Worm (Caenorhabditis elegans): ENCODE data around the gene Y57G11C.33.

Y57G11C.33 gene

DNA sequence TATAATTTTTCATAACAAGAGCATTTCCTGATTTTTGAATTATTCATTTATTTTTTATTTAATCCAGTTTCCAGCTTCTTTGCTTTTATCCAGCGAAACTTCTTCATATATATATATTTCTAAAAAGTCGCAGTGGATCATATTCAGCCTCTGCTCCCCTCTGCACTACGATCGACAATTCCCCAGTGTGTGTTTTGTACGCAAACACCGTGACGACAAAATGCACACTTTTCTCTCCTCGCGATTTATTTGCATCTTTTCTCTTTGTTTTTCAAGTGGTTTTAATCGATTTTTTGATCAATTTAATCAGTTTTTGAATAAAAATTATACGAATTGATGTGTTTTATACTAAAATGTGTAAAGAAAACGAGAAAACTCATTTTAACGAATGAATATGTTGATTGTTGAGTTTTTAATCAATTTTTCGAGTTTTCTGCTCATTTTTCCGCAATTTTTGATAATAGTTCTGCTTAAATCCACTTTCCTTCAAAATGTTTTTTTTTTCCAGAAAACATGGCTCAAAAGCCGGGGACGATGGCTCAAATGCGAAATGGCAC lies at the start of gene Y57G11C.33:
Gene Y57G11C.33, plus strand, starts transcription at position 507 of the 557 bp plus-strand sequence.
- TF ChIP-seq ref-1 (GFP tag; conservative IDR thresholded peaks at IDR 0.05) = no peak
- TF ChIP-seq T22C8.4 (GFP tag; IDR thresholded peaks at IDR 0.05) = no peak
- TF ChIP-seq flt-1 (GFP tag; IDR thresholded peaks at IDR 0.05) = no peak
- no peak for TF ChIP-seq med-1 (GFP tag; optimal IDR thresholded peaks at IDR 0.05; ENCODE audit: insufficient read depth)
- no peak for TF ChIP-seq tab-1 (GFP tag; IDR thresholded peaks at IDR 0.05)
- no peak for TF ChIP-seq klf-2 (GFP tag; conservative IDR thresholded peaks at IDR 0.05)
- no peak for TF ChIP-seq ztf-29 (GFP tag; IDR thresholded peaks at IDR 0.05)
- TF ChIP-seq ztf-23 (GFP tag; IDR thresholded peaks at IDR 0.05) = no peak
- no peak for TF ChIP-seq cog-1 (tag; optimal IDR thresholded peaks at IDR 0.05)

DNA sequence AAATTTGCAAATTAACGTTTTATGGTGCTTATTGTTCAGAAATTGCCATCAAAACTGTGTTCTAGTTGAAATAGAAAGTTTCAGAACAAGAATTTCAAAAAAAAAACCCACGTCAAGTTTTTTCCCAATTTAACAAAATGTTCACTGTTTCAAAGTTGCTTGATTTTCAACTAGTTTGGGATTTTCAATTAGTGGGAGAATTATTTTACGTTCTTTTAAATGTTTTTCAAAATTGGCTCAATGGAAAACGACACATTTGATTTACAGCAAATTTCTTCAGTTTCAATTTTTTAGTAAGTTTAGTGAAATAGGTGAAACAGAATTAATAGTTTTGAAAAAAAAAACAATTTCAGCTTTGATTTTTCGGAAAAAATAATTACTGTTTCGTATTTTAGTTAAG lies 48.3 kb upstream of the Y57G11C.33 start:
- TF ChIP-seq ztf-29 (GFP tag; IDR thresholded peaks at IDR 0.05) = no peak
- no peak for TF ChIP-seq flt-1 (GFP tag; IDR thresholded peaks at IDR 0.05)
- TF ChIP-seq ref-1 (GFP tag; conservative IDR thresholded peaks at IDR 0.05) = no peak
- TF ChIP-seq T22C8.4 (GFP tag; IDR thresholded peaks at IDR 0.05) = no peak
- TF ChIP-seq klf-2 (GFP tag; conservative IDR thresholded peaks at IDR 0.05) = no peak
- TF ChIP-seq ztf-23 (GFP tag; IDR thresholded peaks at IDR 0.05) = no peak
- TF ChIP-seq tab-1 (GFP tag; IDR thresholded peaks at IDR 0.05) = no peak
- no peak for TF ChIP-seq cog-1 (tag; optimal IDR thresholded peaks at IDR 0.05)
- TF ChIP-seq med-1 (GFP tag; optimal IDR thresholded peaks at IDR 0.05; ENCODE audit: insufficient read depth) = no peak

ce11 chrIV:14609774-14610173 lies 47.1 kb upstream of the Y57G11C.33 start:
- TF ChIP-seq ztf-23 (GFP tag; IDR thresholded peaks at IDR 0.05) (no peak), cog-1 (tag; optimal IDR thresholded peaks at IDR 0.05) (no peak), ztf-29 (GFP tag; IDR thresholded peaks at IDR 0.05) (no peak), T22C8.4 (GFP tag; IDR thresholded peaks at IDR 0.05) (no peak), med-1 (GFP tag; optimal IDR thresholded peaks at IDR 0.05; ENCODE audit: insufficient read depth) (no peak), klf-2 (GFP tag; conservative IDR thresholded peaks at IDR 0.05) (no peak), tab-1 (GFP tag; IDR thresholded peaks at IDR 0.05) (no peak)

DNA sequence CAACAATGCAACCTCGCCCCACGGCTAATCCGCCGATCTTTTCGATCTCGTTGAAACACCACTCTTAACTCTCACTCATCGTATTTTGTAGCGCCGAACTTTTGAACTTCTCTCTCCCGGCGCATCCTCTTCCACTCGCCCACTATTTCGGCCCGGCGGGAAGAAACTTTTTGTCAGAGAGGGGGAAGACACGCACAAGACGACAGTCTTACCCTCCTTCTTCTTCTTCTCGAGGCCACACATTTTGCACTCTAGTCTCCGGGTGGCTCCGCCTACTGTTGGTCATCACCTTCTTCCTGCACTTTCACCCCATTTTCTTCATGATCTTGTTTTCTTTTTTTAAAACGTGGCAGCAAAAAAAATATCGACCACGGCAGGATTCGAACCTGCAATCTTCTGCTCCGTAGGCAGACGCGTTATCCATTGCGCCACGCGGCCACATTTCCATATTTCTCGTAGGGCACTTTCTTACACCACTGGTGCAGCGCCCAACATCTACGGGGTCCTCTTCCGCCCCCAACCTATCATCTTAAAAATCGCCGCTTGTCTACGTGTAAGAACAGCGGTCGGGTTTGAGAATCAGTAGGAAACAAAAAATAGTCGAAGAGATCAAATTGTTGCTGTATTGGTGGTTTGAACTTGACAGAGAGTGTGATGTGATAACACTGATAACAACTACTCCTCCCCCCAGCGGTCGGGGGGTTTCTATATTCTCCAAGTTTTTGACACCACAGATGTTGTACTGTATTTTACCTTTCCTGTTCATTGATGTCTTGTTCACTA lies 45.7 kb upstream of the Y57G11C.33 start:
- TF ChIP-seq cog-1 (tag; optimal IDR thresholded peaks at IDR 0.05) = no peak
- TF ChIP-seq flt-1 (GFP tag; IDR thresholded peaks at IDR 0.05) = no peak
- no peak for TF ChIP-seq med-1 (GFP tag; optimal IDR thresholded peaks at IDR 0.05; ENCODE audit: insufficient read depth)
- no peak for TF ChIP-seq T22C8.4 (GFP tag; IDR thresholded peaks at IDR 0.05)
- no peak for TF ChIP-seq tab-1 (GFP tag; IDR thresholded peaks at IDR 0.05)
- TF ChIP-seq klf-2 (GFP tag; conservative IDR thresholded peaks at IDR 0.05) = no peak
- TF ChIP-seq ztf-23 (GFP tag; IDR thresholded peaks at IDR 0.05) = no peak
- no peak for TF ChIP-seq ref-1 (GFP tag; conservative IDR thresholded peaks at IDR 0.05)
- TF ChIP-seq ztf-29 (GFP tag; IDR thresholded peaks at IDR 0.05) = no peak

DNA sequence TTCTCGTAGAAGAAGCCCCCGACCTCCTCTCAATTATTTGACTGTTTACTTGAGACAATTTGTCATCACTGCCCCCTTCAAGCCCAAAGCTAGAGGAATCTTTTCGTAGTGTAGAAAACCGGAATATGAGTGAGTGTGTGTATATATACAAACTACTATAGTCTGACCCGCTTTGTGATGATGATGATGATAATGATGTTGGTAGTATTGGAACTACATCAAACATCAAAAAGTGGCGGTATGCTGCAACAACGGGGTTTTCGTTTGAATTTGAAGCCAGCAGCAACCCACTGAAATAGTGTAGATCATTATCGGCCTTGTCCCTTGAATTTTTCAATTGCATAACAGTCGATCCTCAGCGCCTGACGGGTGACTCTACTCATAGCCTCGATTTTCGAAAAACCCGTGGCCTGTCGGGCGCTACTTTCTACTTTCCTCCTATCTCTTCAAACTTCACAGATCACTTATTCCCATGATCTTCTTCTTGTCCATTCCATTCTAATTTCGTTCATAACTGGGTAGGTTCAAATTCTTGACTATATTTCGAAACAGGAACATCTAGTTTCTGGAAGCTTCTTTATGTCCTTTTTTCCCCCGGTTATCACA lies 44.9 kb upstream of the Y57G11C.33 start:
- TF ChIP-seq cog-1 (tag; optimal IDR thresholded peaks at IDR 0.05) (no peak), ztf-23 (GFP tag; IDR thresholded peaks at IDR 0.05) (no peak), flt-1 (GFP tag; IDR thresholded peaks at IDR 0.05) (no peak), ztf-29 (GFP tag; IDR thresholded peaks at IDR 0.05) (no peak; the same call in 1 of the 2 replicates), ref-1 (GFP tag; conservative IDR thresholded peaks at IDR 0.05) (no peak), T22C8.4 (GFP tag; IDR thresholded peaks at IDR 0.05) (no peak), tab-1 (GFP tag; IDR thresholded peaks at IDR 0.05) (no peak), med-1 (GFP tag; optimal IDR thresholded peaks at IDR 0.05; ENCODE audit: insufficient read depth) (no peak), klf-2 (GFP tag; conservative IDR thresholded peaks at IDR 0.05) (no peak)

ce11 chrIV:14612547-14613329 lies 44.1 kb upstream of the Y57G11C.33 start:
- TF ChIP-seq med-1 (GFP tag; optimal IDR thresholded peaks at IDR 0.05; ENCODE audit: insufficient read depth) (no peak), klf-2 (GFP tag; conservative IDR thresholded peaks at IDR 0.05) (no peak), ztf-23 (GFP tag; IDR thresholded peaks at IDR 0.05) (no peak), flt-1 (GFP tag; IDR thresholded peaks at IDR 0.05) (no peak), T22C8.4 (GFP tag; IDR thresholded peaks at IDR 0.05) (no peak), cog-1 (tag; optimal IDR thresholded peaks at IDR 0.05) (no peak)

ce11 chrIV:14613375-14613774 lies 43.5 kb upstream of the Y57G11C.33 start:
- no peak for TF ChIP-seq T22C8.4 (GFP tag; IDR thresholded peaks at IDR 0.05)
- no peak for TF ChIP-seq tab-1 (GFP tag; IDR thresholded peaks at IDR 0.05)
- no peak for TF ChIP-seq ref-1 (GFP tag; conservative IDR thresholded peaks at IDR 0.05)
- no peak for TF ChIP-seq klf-2 (GFP tag; conservative IDR thresholded peaks at IDR 0.05)
- TF ChIP-seq ztf-29 (GFP tag; IDR thresholded peaks at IDR 0.05) = no peak
- no peak for TF ChIP-seq med-1 (GFP tag; optimal IDR thresholded peaks at IDR 0.05; ENCODE audit: insufficient read depth)
- no peak for TF ChIP-seq ztf-23 (GFP tag; IDR thresholded peaks at IDR 0.05)
- TF ChIP-seq flt-1 (GFP tag; IDR thresholded peaks at IDR 0.05) = no peak
- TF ChIP-seq cog-1 (tag; optimal IDR thresholded peaks at IDR 0.05) = no peak

ce11 chrIV:14614176-14614740 lies 42.6 kb upstream of the Y57G11C.33 start:
- TF ChIP-seq flt-1 (GFP tag; IDR thresholded peaks at IDR 0.05) = no peak
- TF ChIP-seq tab-1 (GFP tag; IDR thresholded peaks at IDR 0.05) = no peak
- TF ChIP-seq cog-1 (tag; optimal IDR thresholded peaks at IDR 0.05) = no peak
- TF ChIP-seq klf-2 (GFP tag; conservative IDR thresholded peaks at IDR 0.05) = no peak
- no peak for TF ChIP-seq ztf-23 (GFP tag; IDR thresholded peaks at IDR 0.05)
- no peak for TF ChIP-seq ref-1 (GFP tag; conservative IDR thresholded peaks at IDR 0.05)
- TF ChIP-seq ztf-29 (GFP tag; IDR thresholded peaks at IDR 0.05) = no peak
- TF ChIP-seq T22C8.4 (GFP tag; IDR thresholded peaks at IDR 0.05) = no peak
